Worm (Caenorhabditis elegans): ENCODE results near the gene T24H10.5.

T24H10.5 gene

DNA sequence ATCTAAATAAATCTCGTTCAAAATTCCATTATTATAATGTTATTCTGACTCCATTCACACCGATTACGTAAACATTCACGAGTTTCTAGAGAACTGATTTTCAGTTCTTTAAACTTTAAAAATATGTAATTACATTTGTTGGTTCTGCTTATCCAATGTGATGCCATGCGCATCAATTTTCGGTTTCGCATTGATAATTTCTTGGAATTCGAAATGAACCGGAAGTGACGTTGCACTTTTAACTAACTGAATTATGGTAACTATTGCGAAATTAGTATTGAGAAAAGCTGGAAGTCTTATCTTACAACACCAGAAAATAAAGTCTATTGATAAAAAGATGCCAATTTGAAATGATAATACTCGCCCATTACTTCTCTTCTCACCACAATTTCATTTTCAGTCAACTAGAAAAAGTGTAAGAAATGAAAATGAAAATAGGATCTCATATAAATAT is 16.9 kb downstream of the T24H10.5 start (continued):
- no peak for TF ChIP-seq C04F5.9 (tag; optimal IDR thresholded peaks at IDR 0.05)
- TF ChIP-seq F16B12.6 (tag; optimal IDR thresholded peaks at IDR 0.05): no peak
- peak; percentile 96 for TF ChIP-seq sox-4 (tag; optimal IDR thresholded peaks at IDR 0.05)
- no peak for TF ChIP-seq snu-23 (GFP tag; optimal IDR thresholded peaks at IDR 0.05)
- TF ChIP-seq nhr-12 (tag; optimal IDR thresholded peaks at IDR 0.05): no peak
- TF ChIP-seq nhr-90 (tag; optimal IDR thresholded peaks at IDR 0.05; ENCODE audit: poor library complexity): no peak
- TF ChIP-seq alr-1 (tag; optimal IDR thresholded peaks at IDR 0.05; ENCODE audit: borderline replicate concordance): no peak
- peak; percentile 71 for TF ChIP-seq egl-13 (tag; optimal IDR thresholded peaks at IDR 0.05)
- TF ChIP-seq fkh-10 (GFP tag; optimal IDR thresholded peaks at IDR 0.05): peak; percentile 14
- TF ChIP-seq efl-3 (GFP tag; optimal IDR thresholded peaks at IDR 0.05): no peak
- peak in 1 of 2 experiments; percentile 32 for TF ChIP-seq lin-35 (GFP tag; optimal IDR thresholded peaks at IDR 0.05)
- TF ChIP-seq nhr-47 (tag; optimal IDR thresholded peaks at IDR 0.05): peak; percentile 82
- TF ChIP-seq lin-13 (GFP tag; optimal IDR thresholded peaks at IDR 0.05): peak; percentile 10
- TF ChIP-seq zip-4 (GFP tag; optimal IDR thresholded peaks at IDR 0.05): peak; percentile 60
- TF ChIP-seq ceh-88 (GFP tag; IDR thresholded peaks at IDR 0.05): no peak
- no peak for TF ChIP-seq tlp-1 (tag; optimal IDR thresholded peaks at IDR 0.05)
- no peak for TF ChIP-seq hlh-4 (tag; optimal IDR thresholded peaks at IDR 0.05)
- no peak for TF ChIP-seq unc-130 (tag; optimal IDR thresholded peaks at IDR 0.05)
- no peak for TF ChIP-seq irx-1 (tag; optimal IDR thresholded peaks at IDR 0.05)
- peak; percentile 77 for TF ChIP-seq pax-3 (tag; optimal IDR thresholded peaks at IDR 0.05)
- no peak for TF ChIP-seq mab-9 (GFP tag; IDR thresholded peaks at IDR 0.05)
- TF ChIP-seq lin-14 (GFP tag; optimal IDR thresholded peaks at IDR 0.05): peak; percentile 67
- TF ChIP-seq dsc-1 (tag; optimal IDR thresholded peaks at IDR 0.05): peak; percentile 93
- peak; percentile 16 for TF ChIP-seq ceh-8 (GFP tag; optimal IDR thresholded peaks at IDR 0.05)
- peak; percentile 53 for TF ChIP-seq ztf-4 (tag; optimal IDR thresholded peaks at IDR 0.05)
- TF ChIP-seq unc-30 (tag; optimal IDR thresholded peaks at IDR 0.05): no peak
- peak; percentile 90 for TF ChIP-seq nhr-71 (tag; optimal IDR thresholded peaks at IDR 0.05)
- no peak for TF ChIP-seq nhr-76 (tag; optimal IDR thresholded peaks at IDR 0.05)
- TF ChIP-seq snpc-4 (tag; optimal IDR thresholded peaks at IDR 0.05): no peak
- TF ChIP-seq ama-1 (optimal IDR thresholded peaks at IDR 0.05): no peak
- TF ChIP-seq rnt-1 (tag; optimal IDR thresholded peaks at IDR 0.05): no peak
- no peak for TF ChIP-seq ceh-63 (GFP tag; optimal IDR thresholded peaks at IDR 0.05)
- TF ChIP-seq elt-2 (tag; optimal IDR thresholded peaks at IDR 0.05): peak; percentile 69
- no peak for TF ChIP-seq Y116A8C.19 (tag; optimal IDR thresholded peaks at IDR 0.05; ENCODE audit: borderline replicate concordance)

DNA sequence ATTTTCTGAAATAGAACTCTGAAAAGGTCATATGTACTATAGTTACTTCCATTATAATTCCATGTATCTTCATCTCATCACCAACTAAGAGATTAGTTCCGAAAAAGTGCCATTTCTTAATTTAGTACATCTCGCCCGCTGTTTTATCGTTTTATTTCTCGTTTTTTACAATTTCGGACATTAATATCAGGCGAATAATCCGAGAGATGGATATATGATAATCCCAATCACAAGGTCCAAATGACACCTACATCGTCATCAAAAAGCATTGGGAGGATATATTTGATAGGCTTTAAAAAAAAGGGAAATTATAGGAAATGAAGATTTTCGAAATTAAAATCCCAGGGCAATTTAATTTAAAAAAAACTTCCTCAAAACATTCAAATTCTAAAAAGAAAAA is 19.4 kb downstream of the T24H10.5 start:
- TF ChIP-seq dsc-1 (tag; optimal IDR thresholded peaks at IDR 0.05) (peak; percentile 93), tbx-2 (tag; optimal IDR thresholded peaks at IDR 0.05) (no peak), pag-3 (tag; optimal IDR thresholded peaks at IDR 0.05; ENCODE audit: borderline replicate concordance, insufficient read depth) (no peak), pax-3 (tag; optimal IDR thresholded peaks at IDR 0.05) (peak; percentile 40), egl-13 (tag; optimal IDR thresholded peaks at IDR 0.05) (peak; percentile 5), efl-1 (optimal IDR thresholded peaks at IDR 0.05) (no peak), efl-1 (GFP tag; optimal IDR thresholded peaks at IDR 0.05 in 1 of 2) (peak in 1 of 2 experiments; percentile 51), isw-1 (GFP tag; IDR thresholded peaks at IDR 0.05) (no peak), jun-1 (tag; optimal IDR thresholded peaks at IDR 0.05) (no peak), fkh-8 (tag; optimal IDR thresholded peaks at IDR 0.05) (peak; percentile 56), lin-39 (tag; optimal IDR thresholded peaks at IDR 0.05) (no peak), unc-30 (tag; optimal IDR thresholded peaks at IDR 0.05) (no peak), sox-4 (tag; optimal IDR thresholded peaks at IDR 0.05) (peak; percentile 28), nhr-47 (tag; optimal IDR thresholded peaks at IDR 0.05) (peak; percentile 8), nhr-28 (tag; optimal IDR thresholded peaks at IDR 0.05) (no peak)

Data from whole organism, L1 larva.